Worm (Caenorhabditis elegans) whole organism, early embryonic: ENCODE data around the gene F07E5.8.

ENCODE experiments used
- B0310.2 ChIP-seq: sonication (generic microtip); optimal IDR thresholded peaks from 2 replicates; lab custom pipeline; 2016; ENCODE audit warnings: mild to moderate bottlenecking, missing genetic modification characterization, missing compliant biosample characterization
- F13C5.2 ChIP-seq: sonication (generic microtip); optimal IDR thresholded peaks from 2 replicates; lab custom pipeline; 2017; ENCODE audit warnings: mild to moderate bottlenecking, missing genetic modification characterization, inconsistent platforms, missing compliant biosample characterization
- aly-1 ChIP-seq: sonication (generic microtip); optimal IDR thresholded peaks from 2 replicates; lab custom pipeline; 2016; ENCODE audit warnings: missing genetic modification characterization, missing compliant biosample characterization
- ama-1 ChIP-seq: fragments of 150-350 bp; optimal IDR thresholded peaks from 2 replicates; lab custom pipeline; 2014
- ceh-13 ChIP-seq: fragments of 200-800 bp; sonication (Bioruptor generic); optimal IDR thresholded peaks from 2 replicates; lab custom pipeline; 2018; ENCODE audit warnings: mild to moderate bottlenecking, missing genetic modification characterization, missing compliant biosample characterization
- ceh-36 ChIP-seq: sonication (generic microtip); optimal IDR thresholded peaks from 2 replicates; lab custom pipeline; 2016; ENCODE audit warnings: missing genetic modification characterization, inconsistent platforms, missing compliant biosample characterization
- ets-7 ChIP-seq: sonication (generic microtip); optimal IDR thresholded peaks from 2 replicates; lab custom pipeline; 2016; ENCODE audit warnings: missing genotype, missing genetic modification characterization, missing compliant biosample characterization
- flt-1 ChIP-seq: fragments of 200-800 bp; sonication (Bioruptor generic); IDR thresholded peaks from 2 replicates; pipeline ENCODE4 v1.3.6; 2022; ENCODE audit warnings: missing genetic modification characterization, missing compliant biosample characterization
- hmbx-1 ChIP-seq: sonication (generic microtip); optimal IDR thresholded peaks from 2 replicates; lab custom pipeline; 2016; ENCODE audit warnings: mild to moderate bottlenecking, missing genetic modification characterization, missing compliant biosample characterization
- hmg-4 ChIP-seq: fragments of 200-800 bp; sonication (Bioruptor generic); optimal IDR thresholded peaks from 2 replicates; lab custom pipeline; 2018; ENCODE audit warnings: mild to moderate bottlenecking, missing genetic modification characterization, missing compliant biosample characterization
- hnd-1 ChIP-seq: sonication (generic microtip); optimal IDR thresholded peaks from 2 replicates; lab custom pipeline; 2016; ENCODE audit warnings: missing genetic modification characterization, missing compliant biosample characterization
- pes-1 ChIP-seq: fragments of 200-800 bp; sonication (Bioruptor generic); IDR thresholded peaks from 2 replicates; pipeline ENCODE4 v1.3.6; 2022; ENCODE audit warnings: missing genetic modification reagents, missing genetic modification characterization, missing compliant biosample characterization
- scrt-1 ChIP-seq: fragments of 200-800 bp; sonication (Bioruptor generic); IDR thresholded peaks from 2 replicates; pipeline ENCODE4 v1.3.6; 2022; ENCODE audit warnings: missing genetic modification characterization, missing compliant biosample characterization
- sea-1 ChIP-seq: fragments of 200-800 bp; sonication (Bioruptor generic); conservative IDR thresholded peaks from 2 replicates; pipeline ENCODE4 v1.3.6; 2022; ENCODE audit warnings: missing genetic modification characterization, missing compliant biosample characterization
- tbx-11 ChIP-seq: fragments of 200-800 bp; sonication (Bioruptor generic); IDR thresholded peaks from 2 replicates; pipeline ENCODE4 v1.3.6; 2022; ENCODE audit warnings: missing genetic modification characterization, missing compliant biosample characterization
- tbx-37 ChIP-seq: fragments of 200-800 bp; sonication (Bioruptor generic); conservative IDR thresholded peaks from 2 replicates; pipeline ENCODE4 v1.3.6; 2022; ENCODE audit warnings: missing genetic modification reagents, missing genetic modification characterization, missing compliant biosample characterization
- tra-4 ChIP-seq: sonication (generic microtip); optimal IDR thresholded peaks from 2 replicates; lab custom pipeline; 2017; ENCODE audit warnings: missing genetic modification characterization, missing compliant biosample characterization

Gene F07E5.8

ce11 chrII:2075513-2075912, at the start of gene F07E5.8:
F07E5.8 (minus strand) TSS chrII:2075613.
- TF ChIP-seq scrt-1 (GFP tag; lab: Robert Waterston, UW) (no peak), hmg-4 (no peak), tra-4 (tag; lab: Kevin White, UChicago) (no peak), ama-1 (no peak), sea-1 (GFP tag; lab: Robert Waterston, UW) (no peak), tbx-11 (GFP tag; lab: Robert Waterston, UW) (no peak), hnd-1 (tag; lab: Kevin White, UChicago) (no peak), hmbx-1 (no peak), tbx-37 (GFP tag; lab: Robert Waterston, UW) (no peak)

ce11 chrII:2122762-2123161, 47.3 kb upstream of the F07E5.8 start:
- TF ChIP-seq tbx-11 (GFP tag; lab: Robert Waterston, UW) (no peak), sea-1 (GFP tag; lab: Robert Waterston, UW) (no peak), F13C5.2 (no peak), tbx-37 (GFP tag; lab: Robert Waterston, UW) (no peak), ceh-13 (GFP tag; lab: Kevin White, UChicago) (no peak), hmbx-1 (no peak), aly-1 (no peak), scrt-1 (GFP tag; lab: Robert Waterston, UW) (no peak), B0310.2 (no peak), ama-1 (no peak), hmg-4 (no peak), ceh-36 (tag; lab: Kevin White, UChicago) (no peak), hnd-1 (tag; lab: Kevin White, UChicago) (no peak), flt-1 (no peak), ets-7 (tag; lab: Kevin White, UChicago) (no peak), tra-4 (tag; lab: Kevin White, UChicago) (no peak), pes-1 (GFP tag; lab: Robert Waterston, UW) (no peak)

DNA sequence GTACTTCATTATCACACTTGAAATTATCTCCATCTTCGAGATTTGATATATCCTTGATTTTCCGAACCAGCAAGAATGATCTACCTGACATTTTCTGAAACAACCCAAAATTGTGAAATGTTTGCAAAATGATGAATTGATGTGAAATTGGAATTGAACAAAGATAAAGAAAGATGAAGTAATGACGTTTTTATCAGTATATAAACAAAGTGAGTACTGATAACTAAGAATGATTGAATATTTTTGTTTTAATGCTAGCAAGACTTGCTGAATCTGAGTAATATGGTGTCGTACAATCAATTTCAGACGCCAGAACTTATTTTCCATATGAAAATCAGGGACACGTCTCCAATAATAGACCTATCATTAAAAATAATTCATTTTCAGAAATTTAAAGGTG, 46.7 kb upstream of the F07E5.8 start, which contains the start of gene math-37:
Gene math-37, minus strand, starts transcription at position 101 of the 400 bp plus-strand sequence.
- TF ChIP-seq tbx-11 (GFP tag; lab: Robert Waterston, UW), result no peak

- TF ChIP-seq flt-1 (no peak), sea-1 (GFP tag; lab: Robert Waterston, UW) (no peak), ama-1 (no peak), B0310.2 (no peak), pes-1 (GFP tag; lab: Robert Waterston, UW) (no peak), F13C5.2 (no peak), ceh-13 (GFP tag; lab: Kevin White, UChicago) (no peak), ets-7 (tag; lab: Kevin White, UChicago) (no peak), hmbx-1 (no peak), hnd-1 (tag; lab: Kevin White, UChicago) (no peak), aly-1 (no peak), scrt-1 (GFP tag; lab: Robert Waterston, UW) (no peak), hmg-4 (no peak), ceh-36 (tag; lab: Kevin White, UChicago) (no peak), tbx-37 (GFP tag; lab: Robert Waterston, UW) (no peak), tra-4 (tag; lab: Kevin White, UChicago) (no peak)
These were observed 41.4 kb upstream of the F07E5.8 start, which contains the start of gene srh-195 for ce11 chrII:2116794-2117193. srh-195 (minus strand) TSS chrII:2116894.

- TF ChIP-seq ama-1 (no peak), ets-7 (tag; lab: Kevin White, UChicago) (no peak), ceh-36 (tag; lab: Kevin White, UChicago) (no peak), tbx-11 (GFP tag; lab: Robert Waterston, UW) (no peak), hmbx-1 (no peak)
These were observed 39.1 kb upstream of the F07E5.8 start for ce11 chrII:2114488-2114887.

DNA sequence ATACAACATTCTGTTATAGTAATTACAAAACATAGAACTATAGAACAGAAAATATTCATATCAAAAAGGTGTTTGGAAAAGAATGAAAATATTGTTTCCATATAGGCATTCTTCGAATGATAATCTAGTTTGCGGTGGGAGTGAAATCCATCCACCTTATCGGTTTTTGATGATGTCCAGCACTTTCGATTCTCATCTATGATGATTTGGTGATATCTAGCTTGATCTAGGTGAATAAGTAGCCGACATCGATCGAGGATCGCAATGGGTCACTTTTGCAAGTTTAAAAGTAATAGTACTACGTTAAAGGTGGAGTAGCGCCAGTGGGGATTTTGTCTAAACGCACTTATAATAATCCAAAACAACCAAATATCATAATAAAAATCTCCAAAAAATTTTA, 37.5 kb upstream of the F07E5.8 start, which contains the start of gene R52.6:
Gene R52.6, minus strand, starts transcription at position 101 of the 400 bp plus-strand sequence.
- TF ChIP-seq F13C5.2 (no peak), flt-1 (no peak), scrt-1 (GFP tag; lab: Robert Waterston, UW) (no peak), pes-1 (GFP tag; lab: Robert Waterston, UW) (no peak), aly-1 (no peak), hmbx-1 (no peak), hnd-1 (tag; lab: Kevin White, UChicago) (no peak), hmg-4 (no peak), sea-1 (GFP tag; lab: Robert Waterston, UW) (no peak), ets-7 (tag; lab: Kevin White, UChicago) (no peak), tra-4 (tag; lab: Kevin White, UChicago) (no peak), ama-1 (no peak), ceh-13 (GFP tag; lab: Kevin White, UChicago) (no peak), tbx-37 (GFP tag; lab: Robert Waterston, UW) (no peak)

ce11 chrII:2109943-2110342, 34.5 kb upstream of the F07E5.8 start, which contains the start of gene R52.5:
R52.5 (minus strand) TSS chrII:2110043.
- TF ChIP-seq sea-1 (GFP tag; lab: Robert Waterston, UW) (no peak), hmbx-1 (no peak)

- TF ChIP-seq sea-1 (GFP tag; lab: Robert Waterston, UW), result no peak
- no peak for TF ChIP-seq F13C5.2
- no peak for TF ChIP-seq hmbx-1
- TF ChIP-seq tra-4 (tag; lab: Kevin White, UChicago), result no peak
- no peak for TF ChIP-seq flt-1
- TF ChIP-seq B0310.2, result no peak
- TF ChIP-seq ama-1, result no peak
- no peak for TF ChIP-seq hmg-4
- TF ChIP-seq ets-7 (tag; lab: Kevin White, UChicago), result no peak
- TF ChIP-seq aly-1, result no peak
- TF ChIP-seq pes-1 (GFP tag; lab: Robert Waterston, UW), result no peak
- no peak for TF ChIP-seq tbx-11 (GFP tag; lab: Robert Waterston, UW)
These were observed 32.9 kb upstream of the F07E5.8 start, which contains the start of gene R52.4 for ce11 chrII:2108295-2108694. R52.4 (minus strand) TSS chrII:2108395.
